Worm (Caenorhabditis elegans): Measurements from ENCODE around the gene str-156.

str-156 gene

DNA sequence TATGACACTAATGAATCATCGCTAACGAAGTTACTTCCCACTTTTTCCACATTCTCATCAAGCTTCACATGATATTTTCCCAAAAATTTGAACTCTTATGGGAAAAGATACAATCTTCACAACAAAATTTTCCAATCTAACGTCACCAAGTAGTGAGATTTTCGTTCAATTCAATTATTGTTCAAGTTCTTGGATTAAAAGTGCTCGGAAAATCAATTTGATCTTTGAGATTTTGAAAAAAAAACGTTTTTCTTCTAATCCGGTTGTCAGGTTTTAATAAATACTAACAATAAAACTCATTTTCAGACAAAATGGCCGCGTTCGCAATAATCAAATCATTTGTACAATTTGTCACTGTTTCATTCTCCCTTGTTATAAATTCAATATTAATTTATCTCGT lies 20.9 kb downstream of the str-156 start, which contains the start of gene str-153:
TSS of gene str-153 (plus strand) at position 301 of the 400 bp plus-strand sequence.
- TF ChIP-seq tbx-2 (tag; optimal IDR thresholded peaks at IDR 0.05) (no peak), mml-1 (tag; optimal IDR thresholded peaks at IDR 0.05) (no peak), zag-1 (tag; optimal IDR thresholded peaks at IDR 0.05) (no peak), ceh-9 (tag; optimal IDR thresholded peaks at IDR 0.05) (no peak), unc-39 (tag; optimal IDR thresholded peaks at IDR 0.05) (no peak), elt-1 (tag; optimal IDR thresholded peaks at IDR 0.05) (no peak), ZK546.5 (tag; optimal IDR thresholded peaks at IDR 0.05) (no peak), skn-1 (tag; optimal IDR thresholded peaks at IDR 0.05) (no peak), ama-1 (optimal IDR thresholded peaks at IDR 0.05) (no peak), nhr-77 (tag; optimal IDR thresholded peaks at IDR 0.05) (no peak), sea-2 (GFP tag; optimal IDR thresholded peaks at IDR 0.05) (no peak), R02D3.7 (tag; optimal IDR thresholded peaks at IDR 0.05) (no peak)

ce11 chrIV:4937647-4938046 lies 24.5 kb downstream of the str-156 start, which contains the start of gene fbxa-86:
TSS of gene fbxa-86 (minus strand) at chrIV:4938013.
- TF ChIP-seq pqm-1 (tag; optimal IDR thresholded peaks at IDR 0.05) (peak; percentile 30), skn-1 (tag; optimal IDR thresholded peaks at IDR 0.05) (no peak), ceh-28 (tag; optimal IDR thresholded peaks at IDR 0.05) (no peak), elt-2 (tag; optimal IDR thresholded peaks at IDR 0.05) (peak; percentile 57)

DNA sequence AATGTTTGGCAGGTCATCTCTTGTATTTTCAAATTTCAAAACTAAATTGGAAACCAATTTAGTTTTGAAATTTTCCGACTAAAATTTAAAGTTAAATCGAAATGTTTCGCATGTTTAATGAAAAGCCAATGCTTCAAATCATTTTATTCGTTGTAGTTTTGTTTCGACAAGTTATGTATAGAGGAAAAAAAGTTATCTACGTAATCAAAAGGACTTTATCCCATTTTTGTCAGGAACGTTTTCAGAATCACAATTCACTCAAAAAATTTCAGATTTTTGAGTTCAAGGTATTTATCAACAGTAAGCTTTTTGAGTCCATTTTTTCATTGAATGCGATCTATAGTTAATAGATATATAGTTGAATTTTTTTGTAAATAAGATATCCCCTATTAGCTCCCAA lies 25.5 kb downstream of the str-156 start, which contains the start of gene str-168:
TSS of gene str-168 (plus strand) at position 301 of the 400 bp plus-strand sequence.
- TF ChIP-seq elt-2 (tag; optimal IDR thresholded peaks at IDR 0.05) = no peak
- TF ChIP-seq nhr-76 (tag; optimal IDR thresholded peaks at IDR 0.05) = no peak
- TF ChIP-seq fos-1 (tag; optimal IDR thresholded peaks at IDR 0.05) = no peak
- no peak for TF ChIP-seq unc-62 (GFP tag; optimal IDR thresholded peaks at IDR 0.05)
- no peak for TF ChIP-seq nhr-11 (tag; optimal IDR thresholded peaks at IDR 0.05)
- no peak for TF ChIP-seq unc-39 (tag; optimal IDR thresholded peaks at IDR 0.05)
- TF ChIP-seq ceh-82 (tag; optimal IDR thresholded peaks at IDR 0.05) = no peak
- TF ChIP-seq snpc-4 (tag; optimal IDR thresholded peaks at IDR 0.05) = no peak
- no peak for TF ChIP-seq ZK546.5 (tag; optimal IDR thresholded peaks at IDR 0.05)
- TF ChIP-seq nhr-28 (tag; optimal IDR thresholded peaks at IDR 0.05) = no peak
- TF ChIP-seq fkh-2 (tag; optimal IDR thresholded peaks at IDR 0.05) = no peak
- TF ChIP-seq ztf-11 (tag; optimal IDR thresholded peaks at IDR 0.05) = no peak

- TF ChIP-seq nhr-23 (tag; optimal IDR thresholded peaks at IDR 0.05) (no peak), nhr-67 (tag; optimal IDR thresholded peaks at IDR 0.05) (no peak), mdl-1 (tag; optimal IDR thresholded peaks at IDR 0.05) (no peak), pqm-1 (tag; optimal IDR thresholded peaks at IDR 0.05) (no peak), ceh-16 (tag; optimal IDR thresholded peaks at IDR 0.05) (no peak), nhr-11 (tag; optimal IDR thresholded peaks at IDR 0.05) (no peak)
These were observed 28.5 kb downstream of the str-156 start, which contains the start of gene Y9C9A.5 for ce11 chrIV:4941681-4942080. TSS of gene Y9C9A.5 (plus strand) at chrIV:4941981.

- TF ChIP-seq nhr-237 (tag; optimal IDR thresholded peaks at IDR 0.05) (no peak), zag-1 (tag; optimal IDR thresholded peaks at IDR 0.05) (no peak), nhr-76 (tag; optimal IDR thresholded peaks at IDR 0.05) (no peak), skn-1 (tag; optimal IDR thresholded peaks at IDR 0.05) (no peak), ceh-16 (tag; optimal IDR thresholded peaks at IDR 0.05) (no peak), ceh-82 (tag; optimal IDR thresholded peaks at IDR 0.05) (no peak)
These were observed 32.6 kb downstream of the str-156 start, which contains the start of gene str-169 for ce11 chrIV:4945771-4946170. TSS of gene str-169 (plus strand) at chrIV:4946071.

ce11 chrIV:4953887-4954286 lies 40.7 kb downstream of the str-156 start, which contains the start of gene str-163:
TSS of gene str-163 (plus strand) at chrIV:4954187.
- TF ChIP-seq nhr-77 (tag; optimal IDR thresholded peaks at IDR 0.05) = no peak
- TF ChIP-seq mdl-1 (tag; optimal IDR thresholded peaks at IDR 0.05) = no peak
- no peak for TF ChIP-seq nhr-237 (tag; optimal IDR thresholded peaks at IDR 0.05)
- no peak for TF ChIP-seq eor-1 (tag; optimal IDR thresholded peaks at IDR 0.05)
- no peak for TF ChIP-seq lsy-12 (tag; optimal IDR thresholded peaks at IDR 0.05)
- no peak for TF ChIP-seq nhr-25 (tag; optimal IDR thresholded peaks at IDR 0.05)
- TF ChIP-seq aly-2 (tag; optimal IDR thresholded peaks at IDR 0.05) = no peak
- TF ChIP-seq nhr-76 (tag; optimal IDR thresholded peaks at IDR 0.05) = no peak
- no peak for TF ChIP-seq skn-1 (tag; optimal IDR thresholded peaks at IDR 0.05)
- no peak for TF ChIP-seq mml-1 (tag; optimal IDR thresholded peaks at IDR 0.05)
- no peak for TF ChIP-seq nhr-67 (tag; optimal IDR thresholded peaks at IDR 0.05)
- no peak for TF ChIP-seq pha-4 (tag; optimal IDR thresholded peaks at IDR 0.05)
- TF ChIP-seq elt-2 (tag; optimal IDR thresholded peaks at IDR 0.05) = no peak
- TF ChIP-seq ZK546.5 (tag; optimal IDR thresholded peaks at IDR 0.05) = no peak

Data from whole organism, L3 larva.